Worm (Caenorhabditis elegans): ENCODE results near the gene srh-297.

DNA sequence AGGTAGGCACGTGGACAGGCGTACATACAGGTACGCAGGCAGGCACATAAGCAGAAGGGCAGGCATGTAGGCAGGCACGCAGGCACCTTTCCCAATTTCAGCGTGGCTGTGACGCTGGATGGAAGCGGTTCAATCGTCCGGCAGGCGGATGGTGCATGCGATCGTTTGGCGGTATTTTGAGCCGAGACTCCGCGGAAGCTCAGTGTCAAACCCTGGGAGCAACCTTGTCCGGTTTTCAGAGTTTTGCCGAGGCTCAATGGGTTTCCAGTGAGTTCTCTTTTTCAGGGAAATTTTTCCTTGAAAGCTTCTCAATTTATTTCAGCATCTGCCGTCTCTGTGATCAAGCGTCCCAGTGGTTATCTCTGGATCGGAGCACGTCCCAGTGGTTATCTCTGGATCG, 19.9 kb upstream of the srh-297 start:
- TF ChIP-seq aly-2 (tag; optimal IDR thresholded peaks at IDR 0.05) (no peak), snpc-4 (tag; optimal IDR thresholded peaks at IDR 0.05) (no peak), ama-1 (optimal IDR thresholded peaks at IDR 0.05) (no peak), lin-39 (tag; optimal IDR thresholded peaks at IDR 0.05) (no peak), nhr-23 (tag; optimal IDR thresholded peaks at IDR 0.05) (no peak), nhr-25 (tag; optimal IDR thresholded peaks at IDR 0.05) (no peak), egl-5 (tag; optimal IDR thresholded peaks at IDR 0.05) (no peak), unc-62 (GFP tag; optimal IDR thresholded peaks at IDR 0.05) (no peak), lin-15B (tag; optimal IDR thresholded peaks at IDR 0.05) (no peak), ztf-11 (tag; optimal IDR thresholded peaks at IDR 0.05) (no peak), pqm-1 (tag; optimal IDR thresholded peaks at IDR 0.05) (no peak)

Measured in whole organism, L3 larva.